Worm (Caenorhabditis elegans) whole organism, early embryonic: Measurements from ENCODE around the gene tin-10.

ENCODE experiments used
- B0310.2 ChIP-seq: sonication (generic microtip); optimal IDR thresholded peaks from 2 replicates; lab custom pipeline; 2016; ENCODE audit warnings: mild to moderate bottlenecking, missing genetic modification characterization, missing compliant biosample characterization
- F13C5.2 ChIP-seq: sonication (generic microtip); optimal IDR thresholded peaks from 2 replicates; lab custom pipeline; 2017; ENCODE audit warnings: mild to moderate bottlenecking, missing genetic modification characterization, inconsistent platforms, missing compliant biosample characterization
- aly-1 ChIP-seq: sonication (generic microtip); optimal IDR thresholded peaks from 2 replicates; lab custom pipeline; 2016; ENCODE audit warnings: missing genetic modification characterization, missing compliant biosample characterization
- ama-1 ChIP-seq: fragments of 150-350 bp; optimal IDR thresholded peaks from 2 replicates; lab custom pipeline; 2014
- ceh-13 ChIP-seq: fragments of 200-800 bp; sonication (Bioruptor generic); optimal IDR thresholded peaks from 2 replicates; lab custom pipeline; 2018; ENCODE audit warnings: mild to moderate bottlenecking, missing genetic modification characterization, missing compliant biosample characterization
- ceh-36 ChIP-seq: sonication (generic microtip); optimal IDR thresholded peaks from 2 replicates; lab custom pipeline; 2016; ENCODE audit warnings: missing genetic modification characterization, inconsistent platforms, missing compliant biosample characterization
- ets-7 ChIP-seq: sonication (generic microtip); optimal IDR thresholded peaks from 2 replicates; lab custom pipeline; 2016; ENCODE audit warnings: missing genotype, missing genetic modification characterization, missing compliant biosample characterization
- flt-1 ChIP-seq: fragments of 200-800 bp; sonication (Bioruptor generic); IDR thresholded peaks from 2 replicates; pipeline ENCODE4 v1.3.6; 2022; ENCODE audit warnings: missing genetic modification characterization, missing compliant biosample characterization
- hmbx-1 ChIP-seq: sonication (generic microtip); optimal IDR thresholded peaks from 2 replicates; lab custom pipeline; 2016; ENCODE audit warnings: mild to moderate bottlenecking, missing genetic modification characterization, missing compliant biosample characterization
- hmg-4 ChIP-seq: fragments of 200-800 bp; sonication (Bioruptor generic); optimal IDR thresholded peaks from 2 replicates; lab custom pipeline; 2018; ENCODE audit warnings: mild to moderate bottlenecking, missing genetic modification characterization, missing compliant biosample characterization
- hnd-1 ChIP-seq: sonication (generic microtip); optimal IDR thresholded peaks from 2 replicates; lab custom pipeline; 2016; ENCODE audit warnings: missing genetic modification characterization, missing compliant biosample characterization
- pes-1 ChIP-seq: fragments of 200-800 bp; sonication (Bioruptor generic); IDR thresholded peaks from 2 replicates; pipeline ENCODE4 v1.3.6; 2022; ENCODE audit warnings: missing genetic modification reagents, missing genetic modification characterization, missing compliant biosample characterization
- scrt-1 ChIP-seq: fragments of 200-800 bp; sonication (Bioruptor generic); IDR thresholded peaks from 2 replicates; pipeline ENCODE4 v1.3.6; 2022; ENCODE audit warnings: missing genetic modification characterization, missing compliant biosample characterization
- sea-1 ChIP-seq: fragments of 200-800 bp; sonication (Bioruptor generic); conservative IDR thresholded peaks from 2 replicates; pipeline ENCODE4 v1.3.6; 2022; ENCODE audit warnings: missing genetic modification characterization, missing compliant biosample characterization
- tbx-11 ChIP-seq: fragments of 200-800 bp; sonication (Bioruptor generic); IDR thresholded peaks from 2 replicates; pipeline ENCODE4 v1.3.6; 2022; ENCODE audit warnings: missing genetic modification characterization, missing compliant biosample characterization
- tbx-37 ChIP-seq: fragments of 200-800 bp; sonication (Bioruptor generic); conservative IDR thresholded peaks from 2 replicates; pipeline ENCODE4 v1.3.6; 2022; ENCODE audit warnings: missing genetic modification reagents, missing genetic modification characterization, missing compliant biosample characterization
- tra-4 ChIP-seq: sonication (generic microtip); optimal IDR thresholded peaks from 2 replicates; lab custom pipeline; 2017; ENCODE audit warnings: missing genetic modification characterization, missing compliant biosample characterization

tin-10 gene

ce11 chrIII:11474674-11475306 lies 27.9 kb downstream of the tin-10 start:
- TF ChIP-seq tbx-37, result no peak
- no peak for TF ChIP-seq hmg-4 (GFP tag; lab: Kevin White, UChicago)
- peak; percentile 79 for TF ChIP-seq ceh-36
- no peak for TF ChIP-seq F13C5.2 (tag; lab: Kevin White, UChicago)
- no peak for TF ChIP-seq scrt-1 (GFP tag; lab: Robert Waterston, UW)

- TF ChIP-seq ama-1 (lab: Kevin White, UChicago), result no peak
These were observed 29.8 kb downstream of the tin-10 start for ce11 chrIII:11472861-11473260.

- TF ChIP-seq ama-1 (lab: Kevin White, UChicago) (no peak), tbx-37 (no peak), pes-1 (GFP tag; lab: Robert Waterston, UW) (no peak), aly-1 (no peak), tbx-11 (GFP tag; lab: Robert Waterston, UW) (no peak), scrt-1 (GFP tag; lab: Robert Waterston, UW) (no peak), ets-7 (tag; lab: Kevin White, UChicago) (no peak), sea-1 (GFP tag; lab: Robert Waterston, UW) (no peak), ceh-36 (no peak), B0310.2 (no peak), hmg-4 (GFP tag; lab: Kevin White, UChicago) (no peak), F13C5.2 (tag; lab: Kevin White, UChicago) (no peak), flt-1 (GFP tag; lab: Robert Waterston, UW) (no peak), hmbx-1 (tag; lab: Kevin White, UChicago) (no peak), tra-4 (tag; lab: Kevin White, UChicago) (no peak), ceh-13 (GFP tag; lab: Kevin White, UChicago) (no peak), hnd-1 (no peak)
These were observed 31.3 kb downstream of the tin-10 start for ce11 chrIII:11471336-11471735.

ce11 chrIII:11470311-11470858 lies 32.3 kb downstream of the tin-10 start, which contains the start of gene bed-2:
TSS of gene bed-2 (minus strand) at chrIII:11470808.
- TF ChIP-seq pes-1 (GFP tag; lab: Robert Waterston, UW) (no peak), tbx-37 (no peak)

- 0 out of 2 replicates have a peak, but pooled peaks have one; percentile 31 for TF ChIP-seq scrt-1 (GFP tag; lab: Robert Waterston, UW)
- TF ChIP-seq hmg-4 (GFP tag; lab: Kevin White, UChicago), result peak; percentile 35
- TF ChIP-seq sea-1 (GFP tag; lab: Robert Waterston, UW), result 0 out of 2 replicates have a peak, but pooled peaks have one; percentile 17
- TF ChIP-seq flt-1 (GFP tag; lab: Robert Waterston, UW), result no peak
These were observed 34.8 kb downstream of the tin-10 start for ce11 chrIII:11467631-11468481.

- TF ChIP-seq ama-1 (lab: Kevin White, UChicago) (no peak), aly-1 (peak; percentile 54)
These were observed 36.0 kb downstream of the tin-10 start for ce11 chrIII:11466420-11467188.

- TF ChIP-seq tra-4 (tag; lab: Kevin White, UChicago) (no peak), hmg-4 (GFP tag; lab: Kevin White, UChicago) (no peak), ama-1 (lab: Kevin White, UChicago) (no peak), scrt-1 (GFP tag; lab: Robert Waterston, UW) (no peak), pes-1 (GFP tag; lab: Robert Waterston, UW) (0 out of 2 replicates have a peak, but pooled peaks have one; percentile 41), hmbx-1 (tag; lab: Kevin White, UChicago) (no peak), ceh-13 (GFP tag; lab: Kevin White, UChicago) (no peak), tbx-37 (no peak)
These were observed 37.2 kb downstream of the tin-10 start for ce11 chrIII:11465394-11465948.

- TF ChIP-seq aly-1 (no peak), hnd-1 (no peak), B0310.2 (no peak), flt-1 (GFP tag; lab: Robert Waterston, UW) (no peak), hmbx-1 (tag; lab: Kevin White, UChicago) (no peak), ets-7 (tag; lab: Kevin White, UChicago) (no peak), ama-1 (lab: Kevin White, UChicago) (no peak), F13C5.2 (tag; lab: Kevin White, UChicago) (no peak), tbx-11 (GFP tag; lab: Robert Waterston, UW) (0 out of 2 replicates have a peak, but pooled peaks have one; percentile 15), pes-1 (GFP tag; lab: Robert Waterston, UW) (0 out of 2 replicates have a peak, but pooled peaks have one; percentile 31), sea-1 (GFP tag; lab: Robert Waterston, UW) (0 out of 2 replicates have a peak, but pooled peaks have one; percentile 33), scrt-1 (GFP tag; lab: Robert Waterston, UW) (no peak), tbx-37 (no peak), tra-4 (tag; lab: Kevin White, UChicago) (no peak), ceh-36 (no peak), ceh-13 (GFP tag; lab: Kevin White, UChicago) (no peak), hmg-4 (GFP tag; lab: Kevin White, UChicago) (no peak)
These were observed 38.9 kb downstream of the tin-10 start for ce11 chrIII:11463726-11464125.
